Worm (Caenorhabditis elegans) whole organism, L1 larva: ENCODE results near the gene dao-6.

Source experiments
- ceh-90 ChIP-seq: sonication (generic microtip); optimal IDR thresholded peaks from 2 replicates; lab custom pipeline; 2016; ENCODE audit warnings: missing genetic modification characterization, missing compliant biosample characterization
- rnt-1 ChIP-seq: sonication (generic microtip); optimal IDR thresholded peaks from 2 replicates; lab custom pipeline; 2016; ENCODE audit warnings: mild to moderate bottlenecking, missing genetic modification characterization, moderate library complexity, missing compliant biosample characterization

ce11 chrIII:9697886-9698285, 38.1 kb downstream of the dao-6 start:
- TF ChIP-seq rnt-1 (tag; lab: Kevin White, UChicago) (peak; percentile 29), ceh-90 (tag; lab: Kevin White, UChicago) (no peak)
